Fruit fly (Drosophila melanogaster): ENCODE data around the gene CG6163.

CG6163 gene

DNA sequence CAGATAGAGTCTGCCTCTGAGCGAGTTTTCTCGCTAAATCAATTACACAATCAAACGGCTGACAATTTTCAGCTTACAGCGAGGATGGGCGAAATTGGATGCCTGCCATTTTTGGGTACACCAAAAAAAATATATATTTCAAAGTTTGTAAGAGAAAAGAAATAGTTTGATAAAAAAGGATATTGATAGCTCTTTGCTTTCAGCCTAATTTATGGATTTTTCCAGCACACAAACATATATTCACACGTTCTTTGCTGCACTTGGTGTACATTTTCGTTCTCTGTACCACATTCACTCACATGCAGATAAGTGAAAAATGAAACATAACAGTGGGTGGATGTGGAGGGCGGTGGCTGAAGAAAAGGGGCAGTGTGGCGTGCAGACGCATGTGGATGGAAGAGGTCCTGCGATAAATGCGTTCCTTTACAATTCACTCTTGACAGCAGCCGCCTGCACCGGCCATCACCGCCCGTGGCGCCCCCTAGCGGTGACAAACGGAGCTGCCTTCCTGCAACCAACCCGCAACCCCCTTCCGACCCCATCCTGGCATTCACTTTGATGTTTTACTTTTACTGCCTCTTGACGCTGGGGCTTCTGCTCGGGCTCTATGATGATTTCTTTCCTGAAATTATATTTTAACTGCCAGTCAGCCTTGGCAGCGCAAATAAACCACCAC is 49.6 kb downstream of the CG6163 start:
- no peak for TF ChIP-seq noc (tag; optimal IDR thresholded peaks at IDR 0.05)

DNA sequence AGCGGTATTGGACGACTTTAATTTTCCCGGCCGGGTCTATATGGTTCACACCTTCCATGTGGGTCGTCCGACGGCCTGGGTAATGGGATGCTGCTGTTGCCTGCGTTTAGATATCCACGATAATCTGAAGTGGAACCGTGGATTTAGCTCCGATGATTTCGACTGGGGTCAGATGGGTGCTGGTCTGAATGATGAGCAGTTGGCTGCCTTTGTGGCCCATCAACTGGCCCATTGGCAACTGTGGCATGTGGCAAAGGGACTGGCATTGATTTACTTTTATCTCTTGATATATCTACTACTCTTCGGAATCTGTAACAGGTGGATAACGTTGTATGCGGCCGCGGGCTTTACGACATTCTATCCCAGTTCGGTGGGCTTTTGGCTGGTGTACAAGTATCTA is 52.0 kb downstream of the CG6163 start:
- TF ChIP-seq noc (tag; optimal IDR thresholded peaks at IDR 0.05), result no peak
